3 worm cellular contexts compared by ENCODE assay signal in the genomic region with DNA sequence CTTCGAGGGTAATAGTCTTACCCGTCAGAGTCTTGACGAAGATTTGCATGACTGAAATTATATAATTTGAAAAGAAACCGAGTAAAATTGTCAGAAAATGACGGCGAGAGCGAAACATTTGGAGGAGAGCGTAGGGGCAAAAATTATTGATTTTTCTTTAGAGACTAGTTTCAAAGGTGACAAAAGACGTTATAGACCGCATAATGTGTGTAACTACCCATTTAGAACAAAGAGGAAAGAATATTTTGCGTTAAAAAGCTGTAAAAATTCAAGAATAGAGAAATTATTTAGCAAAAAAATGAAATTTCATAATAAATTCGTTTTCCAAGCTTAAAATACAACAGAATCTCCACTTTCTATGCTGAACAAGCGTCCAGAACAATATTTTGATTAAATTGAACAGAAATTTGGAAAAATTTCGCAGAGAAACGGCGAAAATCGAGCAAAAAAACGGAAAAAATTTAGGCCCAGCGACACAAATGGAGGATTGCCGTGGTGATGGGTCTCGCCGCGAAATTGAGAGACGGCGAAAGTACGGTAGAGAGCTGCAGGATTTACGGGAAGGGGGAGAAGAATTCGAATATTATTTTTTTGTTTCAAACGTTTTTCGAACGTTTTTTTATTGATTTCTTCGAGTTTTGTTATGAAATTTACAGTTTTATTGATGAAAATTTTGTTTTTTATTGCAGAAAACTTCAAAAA.
TF ChIP-seq lines count a peak whose summit lies in the region.

A gene (minus strand): TSS at position 51 of the 702 bp plus-strand sequence.
A gene (plus strand): TSS at position 690 of the 702 bp plus-strand sequence.

TF ChIP-seq in whole organism, L1 larva, 84 proteins besides CTCF, POLR2A, EP300 and RAD21 (continued from another document and continues in another):
- TF ChIP-seq efl-1 (optimal IDR thresholded peaks at IDR 0.05; lab: Kevin White, UChicago), result peak; percentile 88 to 91
- peak; percentile 82 to 98 for TF ChIP-seq efl-1 (GFP tag; optimal IDR thresholded peaks at IDR 0.05 in 1 of 2; lab: Kevin White, UChicago)
- TF ChIP-seq mab-9 (GFP tag; IDR thresholded peaks at IDR 0.05; lab: Robert Waterston, UW), result peak; percentile 59
- TF ChIP-seq ztf-4 (tag; optimal IDR thresholded peaks at IDR 0.05; lab: Kevin White, UChicago), result peak; percentile 68
- TF ChIP-seq nhr-11 (tag; optimal IDR thresholded peaks at IDR 0.05; lab: Kevin White, UChicago), result peak; percentile 19
- TF ChIP-seq lsy-2 (tag; optimal IDR thresholded peaks at IDR 0.05; lab: Kevin White, UChicago), result peak; percentile 100
- no peak for TF ChIP-seq unc-62 (GFP tag; optimal IDR thresholded peaks at IDR 0.05; lab: Kevin White, UChicago)
- TF ChIP-seq unc-130 (tag; optimal IDR thresholded peaks at IDR 0.05; lab: Kevin White, UChicago), result peak; percentile 96
- peak; percentile 85 for TF ChIP-seq nhr-19 (GFP tag; conservative IDR thresholded peaks at IDR 0.05; lab: Robert Waterston, UW)
- TF ChIP-seq aha-1 (tag; optimal IDR thresholded peaks at IDR 0.05; lab: Kevin White, UChicago), result peak; percentile 6
- TF ChIP-seq nhr-77 (tag; optimal IDR thresholded peaks at IDR 0.05; lab: Kevin White, UChicago), result peak; percentile 79
- TF ChIP-seq nhr-90 (tag; optimal IDR thresholded peaks at IDR 0.05; lab: Kevin White, UChicago; ENCODE audit: poor library complexity), result peak; percentile 86
- TF ChIP-seq pqm-1 (tag; optimal IDR thresholded peaks at IDR 0.05; lab: Kevin White, UChicago), result no peak
- TF ChIP-seq unc-30 (tag; optimal IDR thresholded peaks at IDR 0.05; lab: Kevin White, UChicago), result no peak
- peak; percentile 93 for TF ChIP-seq rnt-1 (tag; optimal IDR thresholded peaks at IDR 0.05; lab: Kevin White, UChicago)
- TF ChIP-seq nhr-76 (tag; optimal IDR thresholded peaks at IDR 0.05; lab: Kevin White, UChicago), result no peak
- peak; percentile 86 for TF ChIP-seq nhr-20 (tag; optimal IDR thresholded peaks at IDR 0.05; lab: Kevin White, UChicago)
- peak; percentile 79 for TF ChIP-seq sox-4 (tag; optimal IDR thresholded peaks at IDR 0.05; lab: Kevin White, UChicago)
- TF ChIP-seq ceh-82 (tag; optimal IDR thresholded peaks at IDR 0.05; lab: Kevin White, UChicago), result peak; percentile 91 to 98 (median 93)
- peak in 1 of 2 experiments; percentile 73 for TF ChIP-seq mdl-1 (tag; optimal IDR thresholded peaks at IDR 0.05; lab: Kevin White, UChicago)
- no peak for TF ChIP-seq tlp-1 (tag; optimal IDR thresholded peaks at IDR 0.05; lab: Kevin White, UChicago)
- TF ChIP-seq lin-39 (tag; optimal IDR thresholded peaks at IDR 0.05; lab: Kevin White, UChicago), result peak; percentile 71
- no peak for TF ChIP-seq unc-98 (GFP tag; IDR thresholded peaks at IDR 0.05; lab: Robert Waterston, UW)
- peak; percentile 87 for TF ChIP-seq C16A3.4 (tag; optimal IDR thresholded peaks at IDR 0.05; lab: Kevin White, UChicago)
- peak; percentile 26 for TF ChIP-seq ama-1 (optimal IDR thresholded peaks at IDR 0.05; lab: Kevin White, UChicago)
- no peak for TF ChIP-seq lir-3 (tag; optimal IDR thresholded peaks at IDR 0.05; lab: Kevin White, UChicago; ENCODE audit: poor library complexity)
- peak; percentile 97 for TF ChIP-seq snu-23 (GFP tag; optimal IDR thresholded peaks at IDR 0.05; lab: Kevin White, UChicago)
- peak; percentile 78 to 84 (median 84) for TF ChIP-seq dpl-1 (GFP tag; optimal IDR thresholded peaks at IDR 0.05; lab: Kevin White, UChicago)
- peak; percentile 78 for TF ChIP-seq F16B12.6 (tag; optimal IDR thresholded peaks at IDR 0.05; lab: Kevin White, UChicago)
- TF ChIP-seq blmp-1 (tag; optimal IDR thresholded peaks at IDR 0.05; lab: Kevin White, UChicago), result peak; percentile 81
- TF ChIP-seq ceh-63 (GFP tag; optimal IDR thresholded peaks at IDR 0.05; lab: Kevin White, UChicago), result no peak
- peak; percentile 64 for TF ChIP-seq pax-3 (tag; optimal IDR thresholded peaks at IDR 0.05; lab: Kevin White, UChicago)
- no peak for TF ChIP-seq hlh-17 (GFP tag; optimal IDR thresholded peaks at IDR 0.05; lab: Kevin White, UChicago; ENCODE audit: borderline replicate concordance)
- TF ChIP-seq nhr-71 (tag; optimal IDR thresholded peaks at IDR 0.05; lab: Kevin White, UChicago), result peak; percentile 93
- TF ChIP-seq elt-3 (tag; optimal IDR thresholded peaks at IDR 0.05; lab: Kevin White, UChicago), result peak in 3 of 6 experiments; percentile 2 to 78 (median 76)
- peak; percentile 72 for TF ChIP-seq hpl-2 (GFP tag; optimal IDR thresholded peaks at IDR 0.05; lab: Kevin White, UChicago)
- peak; percentile 60 for TF ChIP-seq skn-1 (tag; optimal IDR thresholded peaks at IDR 0.05; lab: Kevin White, UChicago)
- TF ChIP-seq efl-3 (GFP tag; optimal IDR thresholded peaks at IDR 0.05; lab: Kevin White, UChicago), result no peak
- peak; percentile 82 for TF ChIP-seq mep-1 (tag; optimal IDR thresholded peaks at IDR 0.05; lab: Kevin White, UChicago)
- TF ChIP-seq irx-1 (tag; optimal IDR thresholded peaks at IDR 0.05; lab: Kevin White, UChicago), result peak; percentile 83

TF ChIP-seq in whole organism, L3 larva, 47 proteins besides CTCF, POLR2A, EP300 and RAD21 (continued from another document):
- TF ChIP-seq nfya-1 (tag; optimal IDR thresholded peaks at IDR 0.05; lab: Kevin White, UChicago; ENCODE audit: insufficient read depth), result peak; percentile 97
- peak; percentile 15 for TF ChIP-seq ZK546.5 (tag; optimal IDR thresholded peaks at IDR 0.05; lab: Kevin White, UChicago)
- peak; percentile 13 for TF ChIP-seq fos-1 (tag; optimal IDR thresholded peaks at IDR 0.05; lab: Kevin White, UChicago)
- TF ChIP-seq fkh-10 (GFP tag; optimal IDR thresholded peaks at IDR 0.05; lab: Kevin White, UChicago), result no peak
- TF ChIP-seq nhr-11 (tag; optimal IDR thresholded peaks at IDR 0.05; lab: Kevin White, UChicago), result peak; percentile 53
- peak; percentile 55 for TF ChIP-seq egl-5 (tag; optimal IDR thresholded peaks at IDR 0.05; lab: Kevin White, UChicago)
- no peak for TF ChIP-seq egl-27 (tag; optimal IDR thresholded peaks at IDR 0.05; lab: Kevin White, UChicago)
- TF ChIP-seq lsy-12 (tag; optimal IDR thresholded peaks at IDR 0.05; lab: Kevin White, UChicago), result peak; percentile 92
- peak; percentile 62 for TF ChIP-seq tbx-2 (tag; optimal IDR thresholded peaks at IDR 0.05; lab: Kevin White, UChicago)
- no peak for TF ChIP-seq fkh-2 (tag; optimal IDR thresholded peaks at IDR 0.05; lab: Kevin White, UChicago)
- TF ChIP-seq elt-3 (tag; optimal IDR thresholded peaks at IDR 0.05; lab: Kevin White, UChicago), result no peak
- no peak for TF ChIP-seq nhr-67 (tag; optimal IDR thresholded peaks at IDR 0.05; lab: Kevin White, UChicago)
- no peak for TF ChIP-seq ceh-82 (tag; optimal IDR thresholded peaks at IDR 0.05; lab: Kevin White, UChicago)
- TF ChIP-seq ama-1 (optimal IDR thresholded peaks at IDR 0.05; lab: Kevin White, UChicago), result peak; percentile 54
- peak; percentile 85 for TF ChIP-seq hmg-11 (tag; optimal IDR thresholded peaks at IDR 0.05; lab: Kevin White, UChicago)
- TF ChIP-seq nhr-77 (tag; optimal IDR thresholded peaks at IDR 0.05; lab: Kevin White, UChicago), result no peak
- peak; percentile 68 for TF ChIP-seq ceh-28 (tag; optimal IDR thresholded peaks at IDR 0.05; lab: Kevin White, UChicago)
- no peak for TF ChIP-seq ceh-9 (tag; optimal IDR thresholded peaks at IDR 0.05; lab: Kevin White, UChicago)
- no peak for TF ChIP-seq elt-1 (tag; optimal IDR thresholded peaks at IDR 0.05; lab: Kevin White, UChicago)
- no peak for TF ChIP-seq nhr-12 (tag; optimal IDR thresholded peaks at IDR 0.05; lab: Kevin White, UChicago)
- TF ChIP-seq nhr-237 (tag; optimal IDR thresholded peaks at IDR 0.05; lab: Kevin White, UChicago), result no peak
- peak; percentile 67 for TF ChIP-seq pqm-1 (tag; optimal IDR thresholded peaks at IDR 0.05; lab: Kevin White, UChicago)
- TF ChIP-seq nhr-23 (tag; optimal IDR thresholded peaks at IDR 0.05; lab: Kevin White, UChicago), result peak; percentile 80
- no peak for TF ChIP-seq unc-39 (tag; optimal IDR thresholded peaks at IDR 0.05; lab: Kevin White, UChicago)
- TF ChIP-seq aly-2 (tag; optimal IDR thresholded peaks at IDR 0.05; lab: Kevin White, UChicago), result no peak
- peak; percentile 99 for TF ChIP-seq R02D3.7 (tag; optimal IDR thresholded peaks at IDR 0.05; lab: Kevin White, UChicago)
- TF ChIP-seq jun-1 (tag; optimal IDR thresholded peaks at IDR 0.05; lab: Kevin White, UChicago), result peak; percentile 71
- no peak for TF ChIP-seq nhr-28 (tag; optimal IDR thresholded peaks at IDR 0.05; lab: Kevin White, UChicago)
- no peak for TF ChIP-seq mdl-1 (tag; optimal IDR thresholded peaks at IDR 0.05; lab: Kevin White, UChicago)
- no peak for TF ChIP-seq daf-12 (tag; optimal IDR thresholded peaks at IDR 0.05; lab: Kevin White, UChicago)

TF ChIP-seq in whole organism, young adult, 124 proteins besides CTCF, POLR2A, EP300 and RAD21 (continued from another document and continues in another):
- TF ChIP-seq ama-1 (optimal IDR thresholded peaks at IDR 0.05; lab: Kevin White, UChicago), result no peak
- no peak for TF ChIP-seq ama-1 (GFP tag; optimal IDR thresholded peaks at IDR 0.05; lab: Kevin White, UChicago)
- TF ChIP-seq ceh-91 (GFP tag; IDR thresholded peaks at IDR 0.05; lab: Robert Waterston, UW), result peak; percentile 60
- TF ChIP-seq F33H1.4 (GFP tag; IDR thresholded peaks at IDR 0.05; lab: Robert Waterston, UW), result peak; percentile 98
- TF ChIP-seq efl-1 (GFP tag; optimal IDR thresholded peaks at IDR 0.05; lab: Kevin White, UChicago), result peak; percentile 56
- TF ChIP-seq Y56A3A.18 (GFP tag; IDR thresholded peaks at IDR 0.05; lab: Robert Waterston, UW), result no peak
- peak; percentile 35 for TF ChIP-seq snpc-4 (GFP tag; optimal IDR thresholded peaks at IDR 0.05; lab: Kevin White, UChicago)
- TF ChIP-seq snpc-4 (tag; optimal IDR thresholded peaks at IDR 0.05; lab: Kevin White, UChicago), result peak; percentile 3 to 56 (median 41)
- TF ChIP-seq tbp1 (GFP tag; optimal IDR thresholded peaks at IDR 0.05; lab: Kevin White, UChicago), result peak; percentile 66
- TF ChIP-seq repo-1 (tag; optimal IDR thresholded peaks at IDR 0.05; lab: Kevin White, UChicago), result no peak
- TF ChIP-seq nhr-90 (tag; optimal IDR thresholded peaks at IDR 0.05; lab: Kevin White, UChicago), result no peak
- TF ChIP-seq snpc-1.3 (tag; optimal IDR thresholded peaks at IDR 0.05; lab: Kevin White, UChicago; ENCODE audit: insufficient read depth), result peak; percentile 49
- TF ChIP-seq B0019.2 (GFP tag; conservative IDR thresholded peaks at IDR 0.05; lab: Robert Waterston, UW), result no peak; the same call in none of the 2 replicates
- peak; percentile 67 for TF ChIP-seq ekl-4 (GFP tag; IDR thresholded peaks at IDR 0.05; lab: Robert Waterston, UW)
- no peak for TF ChIP-seq Y67H2A.10 (GFP tag; conservative IDR thresholded peaks at IDR 0.05; lab: Robert Waterston, UW)
- no peak for TF ChIP-seq bed-1 (GFP tag; IDR thresholded peaks at IDR 0.05; lab: Robert Waterston, UW)
- TF ChIP-seq unc-130 (GFP tag; optimal IDR thresholded peaks at IDR 0.05; lab: Kevin White, UChicago), result no peak
- TF ChIP-seq pha-4 (tag; optimal IDR thresholded peaks at IDR 0.05; lab: Kevin White, UChicago), result peak; percentile 60
- peak; percentile 36; the same call in 1 of the 2 replicates for TF ChIP-seq C17E4.6 (GFP tag; IDR thresholded peaks at IDR 0.05; lab: Robert Waterston, UW)
- TF ChIP-seq dox-1 (GFP tag; IDR thresholded peaks at IDR 0.05; lab: Robert Waterston, UW), result peak; percentile 89
- peak; percentile 73 for TF ChIP-seq tlf-1 (GFP tag; optimal IDR thresholded peaks at IDR 0.05; lab: Kevin White, UChicago)
- no peak for TF ChIP-seq F57A8.1 (GFP tag; optimal IDR thresholded peaks at IDR 0.05; lab: Kevin White, UChicago)
- TF ChIP-seq somi-1 (GFP tag; optimal IDR thresholded peaks at IDR 0.05; lab: Kevin White, UChicago), result no peak
- TF ChIP-seq ZK185.1 (tag; optimal IDR thresholded peaks at IDR 0.05; lab: Kevin White, UChicago; ENCODE audit: poor library complexity, severe bottlenecking), result no peak
- TF ChIP-seq F49E8.2 (tag; optimal IDR thresholded peaks at IDR 0.05; lab: Kevin White, UChicago; ENCODE audit: insufficient read depth), result peak; percentile 72
- no peak for TF ChIP-seq ceh-40 (GFP tag; IDR thresholded peaks at IDR 0.05; lab: Robert Waterston, UW)
- TF ChIP-seq F22D6.2 (tag; optimal IDR thresholded peaks at IDR 0.05; lab: Kevin White, UChicago), result no peak
- TF ChIP-seq ztf-28 (GFP tag; IDR thresholded peaks at IDR 0.05; lab: Robert Waterston, UW), result 0 out of 2 replicates have a peak, but pooled peaks have one; percentile 32
- TF ChIP-seq rcor-1 (GFP tag; IDR thresholded peaks at IDR 0.05; lab: Robert Waterston, UW), result peak; percentile 80
- TF ChIP-seq ceh-58 (GFP tag; IDR thresholded peaks at IDR 0.05; lab: Robert Waterston, UW), result no peak
- no peak for TF ChIP-seq mes-4 (tag; optimal IDR thresholded peaks at IDR 0.05; lab: Kevin White, UChicago)
- 0 out of 2 replicates have a peak, but pooled peaks have one; percentile 60 for TF ChIP-seq let-526 (GFP tag; IDR thresholded peaks at IDR 0.05; lab: Robert Waterston, UW)
- TF ChIP-seq hsf-1 (GFP tag; IDR thresholded peaks at IDR 0.05; lab: Robert Waterston, UW), result no peak
- no peak for TF ChIP-seq ztf-6 (GFP tag; IDR thresholded peaks at IDR 0.05; lab: Robert Waterston, UW)
- TF ChIP-seq hlh-26 (GFP tag; conservative IDR thresholded peaks at IDR 0.05; lab: Robert Waterston, UW), result no peak
- peak; percentile 80 for TF ChIP-seq pbrm-1 (GFP tag; IDR thresholded peaks at IDR 0.05; lab: Robert Waterston, UW)
- no peak for TF ChIP-seq aptf-3 (GFP tag; IDR thresholded peaks at IDR 0.05; lab: Robert Waterston, UW)
- no peak for TF ChIP-seq cebp-2 (GFP tag; IDR thresholded peaks at IDR 0.05; lab: Robert Waterston, UW)
- TF ChIP-seq gei-17 (GFP tag; optimal IDR thresholded peaks at IDR 0.05; lab: Kevin White, UChicago), result peak; percentile 57
- no peak for TF ChIP-seq F55B11.4 (tag; optimal IDR thresholded peaks at IDR 0.05; lab: Kevin White, UChicago; ENCODE audit: borderline replicate concordance, insufficient read depth)
- peak; percentile 43 for TF ChIP-seq hmg-1.2 (GFP tag; IDR thresholded peaks at IDR 0.05; lab: Robert Waterston, UW)
- no peak for TF ChIP-seq T07F8.4 (tag; optimal IDR thresholded peaks at IDR 0.05; lab: Kevin White, UChicago)
- TF ChIP-seq madf-10 (tag; optimal IDR thresholded peaks at IDR 0.05; lab: Kevin White, UChicago), result peak; percentile 37
- TF ChIP-seq hrde-1 (tag; optimal IDR thresholded peaks at IDR 0.05; lab: Kevin White, UChicago; ENCODE audit: borderline replicate concordance), result no peak
- peak; percentile 22 for TF ChIP-seq B0035.1 (tag; optimal IDR thresholded peaks at IDR 0.05; lab: Kevin White, UChicago)
- TF ChIP-seq ceh-27 (GFP tag; optimal IDR thresholded peaks at IDR 0.05; lab: Kevin White, UChicago), result peak; percentile 61
- TF ChIP-seq dpl-1 (GFP tag; optimal IDR thresholded peaks at IDR 0.05; lab: Kevin White, UChicago), result peak; percentile 65
- no peak for TF ChIP-seq unc-62 (GFP tag; optimal IDR thresholded peaks at IDR 0.05; lab: Kevin White, UChicago)
- TF ChIP-seq bed-2 (GFP tag; IDR thresholded peaks at IDR 0.05; lab: Robert Waterston, UW), result no peak
- no peak for TF ChIP-seq F37B4.10 (GFP tag; IDR thresholded peaks at IDR 0.05; lab: Robert Waterston, UW)
- peak in 1 of 2 experiments; percentile 15 for TF ChIP-seq rec-8 (tag; optimal IDR thresholded peaks at IDR 0.05; lab: Kevin White, UChicago)
- peak; percentile 69 for TF ChIP-seq madf-8 (GFP tag; conservative IDR thresholded peaks at IDR 0.05; lab: Robert Waterston, UW)
- TF ChIP-seq ets-4 (GFP tag; optimal IDR thresholded peaks at IDR 0.05; lab: Kevin White, UChicago), result no peak
- TF ChIP-seq snpc-3.4 (tag; optimal IDR thresholded peaks at IDR 0.05; lab: Kevin White, UChicago), result peak; percentile 32
- TF ChIP-seq egrh-3 (GFP tag; IDR thresholded peaks at IDR 0.05; lab: Robert Waterston, UW), result peak; percentile 58; the same call in 1 of the 2 replicates
- no peak for TF ChIP-seq nfya-2 (GFP tag; IDR thresholded peaks at IDR 0.05; lab: Robert Waterston, UW)
- TF ChIP-seq lin-35 (GFP tag; optimal IDR thresholded peaks at IDR 0.05; lab: Kevin White, UChicago), result peak in 2 of 3 experiments; percentile 22 to 70
- TF ChIP-seq die-1 (tag; optimal IDR thresholded peaks at IDR 0.05; lab: Kevin White, UChicago), result no peak
- no peak for TF ChIP-seq ztf-26 (tag; optimal IDR thresholded peaks at IDR 0.05; lab: Kevin White, UChicago)
- no peak for TF ChIP-seq egl-44 (GFP tag; IDR thresholded peaks at IDR 0.05; lab: Robert Waterston, UW)
- no peak for TF ChIP-seq mel-28 (tag; optimal IDR thresholded peaks at IDR 0.05; lab: Kevin White, UChicago; ENCODE audit: borderline replicate concordance)
